Fruit fly (Drosophila melanogaster) whole organism, adult: ENCODE measurements around the gene CG32248.

Experiments
- CG11617 ChIP-seq: fragments of 200-800 bp; sonication (Bioruptor generic); optimal IDR thresholded peaks from 2 replicates; lab custom pipeline; 2017; ENCODE audit warnings: mild to moderate bottlenecking, missing biosample characterization, missing genetic modification reagents, missing genetic modification characterization
- CG12768 ChIP-seq: fragments of 200-800 bp; sonication (Bioruptor generic); optimal IDR thresholded peaks from 2 replicates; lab custom pipeline; 2017; ENCODE audit warnings: missing biosample characterization, missing genetic modification characterization, mild to moderate bottlenecking, moderate library complexity, missing genetic modification reagents
- CG14711 ChIP-seq: fragments of 200-800 bp; sonication (Bioruptor generic); optimal IDR thresholded peaks from 2 replicates; lab custom pipeline; 2018; ENCODE audit warnings: missing biosample characterization, mild to moderate bottlenecking, missing genetic modification characterization, moderate library complexity
- CG1620 ChIP-seq: fragments of 200-800 bp; sonication (Bioruptor generic); optimal IDR thresholded peaks from 2 replicates; lab custom pipeline; 2016; ENCODE audit warnings: missing biosample characterization, missing genetic modification characterization
- CG5204 ChIP-seq: fragments of 200-800 bp; sonication (Bioruptor generic); optimal IDR thresholded peaks from 2 replicates; lab custom pipeline; 2016; ENCODE audit warnings: missing biosample characterization, missing genetic modification characterization
- CG7045 ChIP-seq: fragments of 200-800 bp; sonication (Bioruptor generic); optimal IDR thresholded peaks from 2 replicates; lab custom pipeline; 2017; ENCODE audit warnings: missing biosample characterization, mild to moderate bottlenecking, missing genetic modification characterization
- CG7101 ChIP-seq: fragments of 200-800 bp; sonication (Bioruptor generic); optimal IDR thresholded peaks from 2 replicates; lab custom pipeline; 2018; ENCODE audit warnings: missing biosample characterization, mild to moderate bottlenecking, missing genetic modification characterization, moderate library complexity
- Clk ChIP-seq: fragments of 200-800 bp; sonication (Bioruptor generic); optimal IDR thresholded peaks from 2 replicates; lab custom pipeline; 2017; ENCODE audit warnings: missing biosample characterization, missing genetic modification characterization
- Crg-1 ChIP-seq: fragments of 200-800 bp; sonication (Bioruptor generic); optimal IDR thresholded peaks from 2 replicates; lab custom pipeline; 2016; ENCODE audit warnings: missing biosample characterization, missing genetic modification characterization
- Hr96 ChIP-seq: fragments of 200-800 bp; sonication (Bioruptor generic); optimal IDR thresholded peaks from 2 replicates; lab custom pipeline; 2016; ENCODE audit warnings: missing biosample characterization, missing genetic modification characterization
- Mnt ChIP-seq: fragments of 200-800 bp; sonication (Bioruptor generic); optimal IDR thresholded peaks from 2 replicates; lab custom pipeline; 2016; ENCODE audit warnings: missing biosample characterization, mild to moderate bottlenecking, missing genetic modification characterization
- bab1 ChIP-seq: fragments of 200-800 bp; sonication (Bioruptor generic); optimal IDR thresholded peaks from 3 replicates; lab custom pipeline; 2019; ENCODE audit warnings: missing biosample characterization, mild to moderate bottlenecking, missing genetic modification characterization, moderate library complexity
- cic ChIP-seq: fragments of 200-800 bp; sonication (Bioruptor generic); optimal IDR thresholded peaks from 2 replicates; lab custom pipeline; 2017; ENCODE audit warnings: missing biosample characterization, mild to moderate bottlenecking, missing genetic modification characterization, moderate library complexity
- cnc ChIP-seq, 2 experiments: fragments of >200 bp; optimal IDR thresholded peaks; 2 replicates each; lab custom pipeline; 2017
- kay ChIP-seq: fragments of 200-800 bp; sonication (Bioruptor generic); peaks from one replicate; lab custom pipeline; 2016; ENCODE audit warnings: missing biosample characterization, missing genetic modification characterization, borderline replicate concordance
- ovo ChIP-seq: fragments of 200-800 bp; sonication (Bioruptor generic); optimal IDR thresholded peaks from 2 replicates; lab custom pipeline; 2016; ENCODE audit warnings: missing biosample characterization, missing genetic modification characterization
- pad ChIP-seq: fragments of 200-800 bp; sonication (Bioruptor generic); optimal IDR thresholded peaks from 3 replicates; lab custom pipeline; 2017; ENCODE audit warnings: missing biosample characterization, missing genetic modification characterization, mild to moderate bottlenecking, moderate library complexity, missing genetic modification reagents
- tj ChIP-seq: fragments of 200-800 bp; sonication (Bioruptor generic); optimal IDR thresholded peaks from 3 replicates; lab custom pipeline; 2017; ENCODE audit warnings: missing biosample characterization, mild to moderate bottlenecking, missing genetic modification characterization, moderate library complexity
- toe ChIP-seq: fragments of 200-800 bp; sonication (Bioruptor generic); optimal IDR thresholded peaks from 2 replicates; lab custom pipeline; 2016; ENCODE audit warnings: missing biosample characterization, missing genetic modification characterization

Gene CG32248

DNA sequence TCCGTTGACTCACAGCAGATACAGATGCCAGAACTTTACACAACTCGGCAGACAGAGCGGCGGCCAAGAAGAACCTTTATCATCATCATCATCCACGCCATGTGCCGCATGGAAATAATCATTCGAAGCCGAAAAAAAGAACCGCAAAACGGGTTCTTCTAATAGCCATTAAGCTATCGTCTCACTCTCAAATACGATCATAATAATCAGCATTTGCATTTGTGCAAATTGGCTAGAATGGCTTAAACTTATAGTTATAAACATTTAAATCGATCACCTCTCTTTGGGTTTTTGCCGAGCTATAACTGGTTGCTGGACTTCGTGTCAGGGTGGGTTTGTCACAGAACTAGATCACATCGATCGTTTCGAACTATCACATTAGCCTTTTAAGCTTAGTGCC is 29.4 kb upstream of the CG32248 start:
- TF ChIP-seq CG14711 (tag; lab: Kevin White, UChicago), result no peak
- no peak for TF ChIP-seq cic
- no peak for TF ChIP-seq ovo
- no peak for TF ChIP-seq CG12768 (GFP tag; lab: Kevin White, UChicago)

DNA sequence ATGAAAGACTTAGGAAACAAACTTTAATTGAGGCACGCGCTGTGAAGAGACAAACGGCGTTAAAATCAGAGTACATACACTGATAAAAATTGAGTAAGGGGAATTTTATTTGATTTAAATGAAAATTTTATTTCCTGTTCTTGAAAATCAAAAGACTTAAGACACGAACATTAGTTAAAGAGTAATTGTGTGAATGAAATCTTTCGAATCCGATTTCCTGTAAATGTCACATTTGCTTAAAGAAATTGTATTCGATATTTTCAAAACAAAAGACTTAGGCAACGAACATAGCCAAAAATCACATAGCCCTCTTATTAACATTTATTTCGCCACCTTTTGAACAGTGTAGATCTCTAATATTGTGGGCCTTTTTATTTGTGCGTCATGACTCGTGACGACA is 25.7 kb upstream of the CG32248 start:
- TF ChIP-seq CG11617 (GFP tag; lab: Kevin White, UChicago) (no peak), kay (GFP tag; lab: Kevin White, UChicago) (peak; percentile 27), tj (GFP tag; lab: Kevin White, UChicago) (no peak)

DNA sequence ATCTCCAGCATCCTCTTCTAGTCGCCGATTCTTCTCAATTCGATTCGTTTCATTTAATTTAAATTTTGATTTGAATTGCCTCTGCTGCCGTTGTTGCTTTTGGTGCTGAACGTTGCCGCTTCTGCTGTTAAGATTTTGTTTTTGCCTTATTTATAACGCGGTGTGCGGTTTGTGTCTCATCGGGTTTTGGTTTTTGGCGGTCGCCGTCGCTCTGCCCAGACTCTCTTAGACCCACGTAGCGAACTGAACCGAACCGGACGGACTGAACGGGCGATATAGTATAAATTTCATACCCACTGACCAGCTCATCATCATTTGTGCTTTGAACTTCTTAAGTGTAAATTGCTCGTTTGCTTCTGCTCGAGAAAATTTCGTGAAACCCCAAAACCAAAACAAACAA is 25.3 kb upstream of the CG32248 start, which contains the start of gene CG12607:
TSS of gene CG12607 (plus strand) at position 301 of the 400 bp plus-strand sequence.
- TF ChIP-seq ovo (no peak), CG1620 (no peak), bab1 (GFP tag; lab: Kevin White, UChicago) (no peak), Clk (GFP tag; lab: Kevin White, UChicago) (no peak), CG11617 (GFP tag; lab: Kevin White, UChicago) (no peak)

DNA sequence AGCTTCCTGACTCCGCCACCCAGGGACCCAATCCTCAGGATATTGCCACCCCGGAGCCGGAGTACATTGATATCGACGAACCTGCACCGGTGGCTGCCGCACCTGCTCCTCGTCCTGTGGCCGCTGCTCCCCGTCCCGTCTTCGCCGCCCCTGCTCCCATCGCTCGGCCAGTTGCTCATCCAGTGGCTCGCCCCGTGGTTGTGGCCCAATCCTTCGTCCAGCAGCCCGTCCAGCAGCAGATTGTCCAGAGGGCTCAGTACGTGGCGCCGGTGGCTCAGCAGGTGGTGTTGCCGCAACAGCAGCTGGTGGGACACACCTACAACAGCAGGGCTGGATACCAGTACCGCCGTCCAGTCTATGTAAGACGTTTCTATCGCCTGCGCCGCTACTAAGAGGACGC is 24.3 kb upstream of the CG32248 start:
- TF ChIP-seq CG11617 (GFP tag; lab: Kevin White, UChicago), result no peak
- no peak for TF ChIP-seq pad
- TF ChIP-seq kay (GFP tag; lab: Kevin White, UChicago), result no peak
- TF ChIP-seq CG7101, result no peak
- no peak for TF ChIP-seq cic
- no peak for TF ChIP-seq Mnt (GFP tag; lab: Kevin White, UChicago)
- no peak for TF ChIP-seq bab1 (GFP tag; lab: Kevin White, UChicago)
- no peak for TF ChIP-seq CG5204 (GFP tag; lab: Kevin White, UChicago)
- TF ChIP-seq CG7045, result no peak
- no peak for TF ChIP-seq toe
- no peak for TF ChIP-seq Crg-1 (GFP tag; lab: Kevin White, UChicago)
- TF ChIP-seq CG1620, result no peak
- no peak for TF ChIP-seq Clk (GFP tag; lab: Kevin White, UChicago)
- no peak for TF ChIP-seq ovo
- no peak for TF ChIP-seq tj (GFP tag; lab: Kevin White, UChicago)
- no peak for TF ChIP-seq CG14711 (tag; lab: Kevin White, UChicago)
- no peak for TF ChIP-seq Hr96 (GFP tag; lab: Kevin White, UChicago)
- TF ChIP-seq CG12768 (GFP tag; lab: Kevin White, UChicago), result no peak

DNA sequence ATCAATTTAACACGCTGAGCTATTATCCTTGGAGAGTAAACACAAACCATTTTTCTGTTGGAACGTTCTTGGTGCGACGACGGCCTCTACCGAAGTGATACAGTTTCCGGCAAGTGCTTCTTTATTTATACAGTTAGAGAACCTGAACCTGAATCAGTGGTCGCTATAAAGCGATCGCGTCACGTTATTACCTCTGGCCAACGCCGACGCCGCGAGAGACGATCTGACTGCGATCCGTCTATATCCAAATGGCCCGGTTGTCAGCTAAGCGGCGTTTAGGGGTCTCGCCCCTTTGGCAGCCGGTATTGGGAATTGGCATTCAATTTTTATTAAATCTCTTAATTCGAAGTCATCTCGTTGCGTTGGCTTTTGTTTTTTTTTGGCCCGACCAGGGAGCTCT is 13.5 kb upstream of the CG32248 start, which contains the start of gene CG11345:
TSS of gene CG11345 (minus strand) at position 101 of the 400 bp plus-strand sequence.
- TF ChIP-seq Clk (GFP tag; lab: Kevin White, UChicago), result no peak
- TF ChIP-seq kay (GFP tag; lab: Kevin White, UChicago), result no peak
- no peak for TF ChIP-seq cic
- TF ChIP-seq pad, result no peak

DNA sequence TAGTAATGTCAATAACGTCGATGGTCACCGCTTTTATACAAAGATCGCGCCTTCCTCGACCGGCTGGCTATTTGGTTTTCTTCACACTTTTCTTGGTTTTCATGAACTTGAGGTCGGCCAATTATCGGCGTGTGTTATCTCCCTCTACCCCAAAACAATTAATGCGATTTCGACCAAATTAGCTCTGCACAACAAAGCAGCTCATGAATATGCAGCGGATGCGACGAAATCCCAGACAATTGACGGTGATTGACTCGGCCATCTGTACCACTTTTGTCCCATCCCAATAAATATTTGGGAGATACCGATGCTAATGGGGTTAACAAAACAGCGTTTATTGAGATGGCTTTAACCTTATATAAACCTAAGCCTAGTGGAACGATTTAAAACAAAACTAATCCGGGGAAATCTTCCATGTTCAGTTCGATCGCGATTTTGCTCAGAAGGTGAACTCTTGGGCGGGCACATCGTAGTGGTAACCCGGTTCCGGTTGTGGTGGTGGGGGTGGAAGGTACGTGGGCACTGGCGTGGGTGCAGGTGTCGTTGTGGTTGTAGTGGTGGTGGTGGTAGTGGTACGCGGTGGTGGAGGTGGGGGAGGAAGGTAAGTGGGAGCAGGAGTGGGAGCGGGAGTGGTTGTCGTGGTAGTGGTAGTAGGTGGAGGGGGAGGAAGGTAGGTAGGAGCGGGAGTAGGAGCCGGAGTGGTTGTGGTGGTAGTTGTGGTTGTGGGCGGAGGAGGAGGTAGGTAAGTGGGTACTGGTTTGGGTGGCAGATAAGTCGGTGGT is 11.1 kb upstream of the CG32248 start, which contains the start of gene CG15022:
TSS of gene CG15022 (minus strand) at position 11 of the 782 bp plus-strand sequence.
- no peak for TF ChIP-seq cic
- no peak for TF ChIP-seq CG7045
- TF ChIP-seq CG5204 (GFP tag; lab: Kevin White, UChicago), result no peak
- no peak for TF ChIP-seq tj (GFP tag; lab: Kevin White, UChicago)
- TF ChIP-seq pad, result no peak
- TF ChIP-seq toe, result no peak
- no peak for TF ChIP-seq ovo
- TF ChIP-seq cnc (optimal IDR thresholded peaks at IDR 0.05; lab: Kevin White, UChicago), result no peak
- TF ChIP-seq CG11617 (GFP tag; lab: Kevin White, UChicago), result no peak
- TF ChIP-seq Mnt (GFP tag; lab: Kevin White, UChicago), result no peak
- TF ChIP-seq Crg-1 (GFP tag; lab: Kevin White, UChicago), result no peak
- TF ChIP-seq Hr96 (GFP tag; lab: Kevin White, UChicago), result no peak
- TF ChIP-seq CG12768 (GFP tag; lab: Kevin White, UChicago), result no peak
- TF ChIP-seq CG1620, result no peak
- TF ChIP-seq CG14711 (tag; lab: Kevin White, UChicago), result no peak
- no peak for TF ChIP-seq kay (GFP tag; lab: Kevin White, UChicago)

DNA sequence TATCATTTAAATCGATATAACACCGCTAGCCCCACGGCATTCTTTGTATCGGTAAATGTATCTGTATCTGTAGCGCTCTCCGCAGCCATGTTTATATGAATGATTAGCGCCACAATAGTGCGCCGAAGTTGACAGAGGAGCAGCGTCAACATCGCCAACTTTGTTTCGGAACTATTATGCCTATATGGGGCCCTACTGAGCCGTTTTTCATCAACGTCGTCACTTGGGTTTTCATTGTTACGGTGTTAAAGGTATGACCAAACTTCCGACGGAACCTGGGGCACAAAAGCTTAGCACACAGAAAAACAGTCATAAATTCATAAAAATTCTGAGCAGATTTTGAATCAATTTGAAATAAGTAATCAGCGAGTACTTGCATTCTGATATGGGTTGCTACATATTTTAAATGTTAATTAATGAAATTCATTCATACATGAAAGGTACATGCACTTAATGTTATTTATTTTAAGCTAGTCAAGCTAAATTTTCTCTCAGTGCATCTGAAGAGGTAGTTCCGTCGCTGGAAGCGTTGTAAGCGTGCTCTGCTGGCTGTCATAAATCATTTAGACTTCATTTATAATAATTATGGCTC is 10.0 kb upstream of the CG32248 start, which contains the start of gene CG15023:
TSS of gene CG15023 (minus strand) at position 51 of the 592 bp plus-strand sequence.
- TF ChIP-seq Hr96 (GFP tag; lab: Kevin White, UChicago), result no peak
- TF ChIP-seq CG11617 (GFP tag; lab: Kevin White, UChicago), result no peak
